Worm (Caenorhabditis elegans) whole organism, L4 larva: ENCODE measurements around the gene dsl-7.
A peak's percentile ranks its signal among the peaks of the same experiment; 100 is the strongest.

Experiments
- D1046.2 ChIP-seq: fragments of 200-800 bp; sonication (Bioruptor generic); IDR thresholded peaks from 2 replicates; pipeline ENCODE4 v1.3.6; 2022; ENCODE audit warnings: missing genetic modification characterization, missing compliant biosample characterization
- Y75B8A.6 ChIP-seq: fragments of 200-800 bp; sonication (Bioruptor generic); IDR thresholded peaks from 2 replicates; pipeline ENCODE4 v1.3.6; 2022; ENCODE audit warnings: missing genetic modification reagents, missing genetic modification characterization, missing compliant biosample characterization
- ZK337.2 ChIP-seq: fragments of 200-800 bp; sonication (Bioruptor generic); IDR thresholded peaks from 2 replicates; pipeline ENCODE4 v1.3.6; 2022; ENCODE audit warnings: missing genetic modification reagents, missing genetic modification characterization, missing compliant biosample characterization
- aha-1 ChIP-seq: fragments of 150-350 bp; peaks from one replicate; lab custom pipeline; 2014; ENCODE audit warnings: missing biosample characterization, missing genetic modification characterization
- aly-2 ChIP-seq: sonication (generic microtip); optimal IDR thresholded peaks from 2 replicates; lab custom pipeline; 2018; ENCODE audit warnings: missing biosample characterization, missing genetic modification characterization
- ama-1 ChIP-seq: fragments of 150-350 bp; optimal IDR thresholded peaks from 2 replicates; lab custom pipeline; 2014; ENCODE audit warnings: inconsistent platforms, mixed read lengths
- attf-4 ChIP-seq: sonication (generic microtip); optimal IDR thresholded peaks from 3 replicates; lab custom pipeline; 2017; ENCODE audit warnings: missing biosample characterization, missing genetic modification characterization
- ceh-32 ChIP-seq: sonication (generic microtip); optimal IDR thresholded peaks from 2 replicates; lab custom pipeline; 2016; ENCODE audit warnings: mild to moderate bottlenecking, missing genetic modification characterization, missing compliant biosample characterization; ENCODE audit not compliant: poor library complexity
- ceh-62 ChIP-seq: sonication (generic microtip); optimal IDR thresholded peaks from 2 replicates; lab custom pipeline; 2017; ENCODE audit warnings: missing biosample characterization, missing genetic modification characterization
- daf-16 ChIP-seq, 3 experiments: sonication (generic microtip); optimal IDR thresholded peaks; 2 replicates each; lab custom pipeline; 2016 to 2017; ENCODE audit warnings: missing genetic modification characterization in 3 of 3, missing genetic modification reagents in 3 of 3, mild to moderate bottlenecking in 2 of 3, missing compliant biosample characterization in 2 of 3, missing biosample characterization in 1 of 3, moderate library complexity in 1 of 3
- daf-19 ChIP-seq: fragments of 200-800 bp; sonication (Bioruptor generic); conservative IDR thresholded peaks from 2 replicates; pipeline ENCODE4 v1.3.6; 2022; ENCODE audit warnings: missing genetic modification characterization, missing compliant biosample characterization
- daf-8 ChIP-seq: fragments of 200-800 bp; sonication (Bioruptor generic); IDR thresholded peaks from 2 replicates; pipeline ENCODE4 v1.3.6; 2022; ENCODE audit warnings: missing genetic modification characterization, missing compliant biosample characterization
- dmd-9 ChIP-seq: fragments of 200-800 bp; sonication (Bioruptor generic); IDR thresholded peaks from 2 replicates; pipeline ENCODE4 v1.3.6; 2022; ENCODE audit warnings: missing genetic modification reagents, missing genetic modification characterization, missing compliant biosample characterization
- dpl-1 ChIP-seq: fragments of 150-350 bp; optimal IDR thresholded peaks from 2 replicates; lab custom pipeline; 2014; ENCODE audit warnings: missing biosample characterization, missing genetic modification reagents, missing genetic modification characterization
- dve-1 ChIP-seq: sonication (generic microtip); optimal IDR thresholded peaks from 2 replicates; lab custom pipeline; 2017; ENCODE audit warnings: antibody characterized with exemption, mild to moderate bottlenecking, missing genetic modification characterization, missing compliant biosample characterization; ENCODE audit not compliant: insufficient read depth
- fkh-10 ChIP-seq: fragments of 150-350 bp; optimal IDR thresholded peaks from 2 replicates; lab custom pipeline; 2014; ENCODE audit warnings: missing biosample characterization, missing genetic modification reagents, missing genetic modification characterization
- hlh-11 ChIP-seq: fragments of 200-800 bp; sonication (Bioruptor generic); optimal IDR thresholded peaks from 2 replicates; lab custom pipeline; 2018; ENCODE audit warnings: mild to moderate bottlenecking, missing genetic modification characterization, missing compliant biosample characterization
- hlh-30 ChIP-seq: sonication (generic microtip); optimal IDR thresholded peaks from 2 replicates; lab custom pipeline; 2017; ENCODE audit warnings: antibody characterized with exemption, mild to moderate bottlenecking, missing genetic modification characterization, missing compliant biosample characterization; ENCODE audit not compliant: insufficient read depth
- hmg-1.1 ChIP-seq: fragments of 200-800 bp; sonication (Bioruptor generic); IDR thresholded peaks from 2 replicates; pipeline ENCODE4 v1.3.6; 2022; ENCODE audit warnings: missing genetic modification reagents, missing genetic modification characterization, missing compliant biosample characterization
- lin-13 ChIP-seq: fragments of 150-350 bp; optimal IDR thresholded peaks from 2 replicates; lab custom pipeline; 2014; ENCODE audit warnings: missing biosample characterization, missing genetic modification reagents, missing genetic modification characterization
- lin-29 ChIP-seq: fragments of 200-800 bp; sonication (Bioruptor generic); IDR thresholded peaks from 2 replicates; pipeline ENCODE4 v1.3.6; 2022; ENCODE audit warnings: missing genetic modification reagents, missing genetic modification characterization, missing compliant biosample characterization
- lin-38 ChIP-seq: fragments of 200-800 bp; sonication (Bioruptor generic); IDR thresholded peaks from 2 replicates; pipeline ENCODE4 v1.3.6; 2022; ENCODE audit warnings: missing genetic modification reagents, missing genetic modification characterization, missing compliant biosample characterization
- lin-39 ChIP-seq: fragments of 150-350 bp; optimal IDR thresholded peaks from 2 replicates; lab custom pipeline; 2014; ENCODE audit warnings: missing biosample characterization, missing genetic modification reagents, missing genetic modification characterization
- lsy-2 ChIP-seq, 2 experiments: fragments of 150-350 bp in 1 of 2; sonication (generic microtip) in 1 of 2; optimal IDR thresholded peaks; 2 replicates each; lab custom pipeline; 2014 to 2017; ENCODE audit warnings: missing biosample characterization in 2 of 2, missing genetic modification characterization in 2 of 2
- mdt-29 ChIP-seq: fragments of 200-800 bp; sonication (Bioruptor generic); IDR thresholded peaks from 2 replicates; pipeline ENCODE4 v1.3.6; 2022; ENCODE audit warnings: missing genetic modification reagents, missing genetic modification characterization, missing compliant biosample characterization
- nhr-28 ChIP-seq: fragments of 150-350 bp; optimal IDR thresholded peaks from 2 replicates; lab custom pipeline; 2014; ENCODE audit warnings: missing biosample characterization, missing genetic modification characterization
- rbr-2 ChIP-seq: sonication (generic microtip); optimal IDR thresholded peaks from 2 replicates; lab custom pipeline; 2016; ENCODE audit warnings: missing genotype, missing genetic modification characterization, missing compliant biosample characterization
- saeg-2 ChIP-seq: fragments of 200-800 bp; sonication (Bioruptor generic); IDR thresholded peaks from 2 replicates; pipeline ENCODE4 v1.3.6; 2022; ENCODE audit warnings: missing genetic modification reagents, missing genetic modification characterization, missing compliant biosample characterization
- set-16 ChIP-seq: fragments of 200-800 bp; sonication (Bioruptor generic); IDR thresholded peaks from 2 replicates; pipeline ENCODE4 v1.3.6; 2022; ENCODE audit warnings: missing genetic modification reagents, missing genetic modification characterization, missing compliant biosample characterization
- skn-1 ChIP-seq: fragments of 150-350 bp; optimal IDR thresholded peaks from 2 replicates; lab custom pipeline; 2014; ENCODE audit warnings: missing biosample characterization, missing genetic modification characterization
- snpc-1.2 ChIP-seq: fragments of 200-800 bp; sonication (Bioruptor generic); IDR thresholded peaks from 2 replicates; pipeline ENCODE4 v1.3.6; 2022; ENCODE audit warnings: missing genetic modification reagents, missing genetic modification characterization, missing compliant biosample characterization
- unc-62 ChIP-seq, 3 experiments: fragments of 150-350 bp in 1 of 3; sonication (generic microtip); optimal IDR thresholded peaks in 2 of 3; peaks in 1 of 3; 1 replicate in 1 of 3; 2 replicates in 2 of 3; lab custom pipeline; 2014 to 2017; ENCODE audit warnings: missing biosample characterization in 3 of 3, missing genetic modification characterization in 3 of 3, missing genetic modification reagents in 3 of 3, missing genotype in 1 of 3
- ztf-7 ChIP-seq: fragments of 150-350 bp; optimal IDR thresholded peaks from 2 replicates; lab custom pipeline; 2014; ENCODE audit warnings: missing biosample characterization, missing genetic modification characterization

Gene dsl-7

DNA sequence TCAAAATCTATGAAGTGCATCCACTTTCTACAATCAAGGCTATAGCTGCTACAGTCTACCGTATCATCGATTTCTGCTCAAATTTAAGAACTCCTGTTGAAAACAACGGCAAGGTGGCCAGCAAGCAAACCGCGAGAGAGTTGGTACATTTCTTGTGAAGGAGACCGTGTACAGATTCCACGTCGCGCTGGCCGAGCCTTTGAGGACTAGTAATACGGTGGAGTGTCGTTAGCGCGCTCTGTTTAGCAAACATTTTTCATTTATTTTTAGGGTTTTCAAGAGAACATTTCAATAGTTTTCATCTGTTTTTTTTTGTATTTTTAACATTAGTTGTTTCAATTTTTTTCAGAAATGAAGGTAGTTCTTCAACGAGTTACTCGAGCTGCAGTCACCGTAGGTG is 40.7 kb upstream of the dsl-7 start, which contains the start of gene pqn-68 (continued):
- TF ChIP-seq set-16 (GFP tag; lab: Robert Waterston, UW) (no peak), dpl-1 (GFP tag; lab: Kevin White, UChicago) (peak; percentile 25), hmg-1.1 (GFP tag; lab: Robert Waterston, UW) (no peak)

DNA sequence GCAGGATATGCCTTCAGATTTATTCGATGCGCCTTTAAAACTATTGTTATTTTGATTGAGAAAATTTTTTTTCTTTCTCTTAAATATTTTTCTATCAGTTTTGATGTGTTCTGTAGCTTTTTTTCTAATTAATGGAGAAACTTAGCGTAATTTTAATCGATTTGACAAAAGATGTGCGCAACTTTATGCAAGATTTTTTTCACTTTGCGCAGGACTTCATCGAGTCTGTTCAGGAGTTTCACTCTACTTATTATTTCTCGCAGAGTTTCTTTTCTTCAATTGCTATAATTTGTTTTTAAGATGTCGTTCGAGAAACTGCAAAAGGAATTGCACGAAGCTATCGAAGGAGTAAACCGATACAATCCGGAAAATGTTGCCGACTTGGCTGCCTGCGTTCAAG is 39.2 kb upstream of the dsl-7 start, which contains the start of gene eif-3.K:
Gene eif-3.K, plus strand, starts transcription at position 301 of the 400 bp plus-strand sequence.
- TF ChIP-seq unc-62 (GFP tag; optimal IDR thresholded peaks at IDR 0.05 in 1 of 2; lab: Kevin White, UChicago): peak in 1 of 2 experiments; percentile 24
- no peak for TF ChIP-seq unc-62 (tag; optimal IDR thresholded peaks at IDR 0.05; lab: Kevin White, UChicago)
- TF ChIP-seq daf-19: no peak
- TF ChIP-seq, all 104 proteins: peak for 1

DNA sequence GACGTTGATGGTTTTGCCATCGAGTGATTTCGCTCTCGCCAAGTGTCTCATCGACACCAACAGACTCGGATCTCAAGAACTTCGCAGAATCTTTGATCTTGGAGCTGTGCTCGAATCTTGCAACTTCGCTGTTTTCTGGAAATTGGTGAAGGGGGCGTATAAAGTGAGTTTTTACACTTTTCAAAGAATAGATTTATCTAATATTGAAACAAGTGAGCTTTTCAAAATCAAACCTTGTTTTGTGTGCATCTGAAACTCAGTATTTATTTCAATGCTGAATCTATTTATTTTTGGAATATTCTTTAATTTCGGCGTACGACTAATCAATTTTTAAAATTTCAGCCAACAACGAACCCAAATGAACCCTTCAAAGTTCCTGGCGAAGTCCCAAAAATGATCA is 38.7 kb upstream of the dsl-7 start:
- TF ChIP-seq lin-39 (no peak), aha-1 (tag; lab: Kevin White, UChicago) (peak; percentile 76), unc-62 (GFP tag; optimal IDR thresholded peaks at IDR 0.05 in 1 of 2; lab: Kevin White, UChicago) (peak in 1 of 2 experiments; percentile 77), unc-62 (tag; optimal IDR thresholded peaks at IDR 0.05; lab: Kevin White, UChicago) (no peak)

DNA sequence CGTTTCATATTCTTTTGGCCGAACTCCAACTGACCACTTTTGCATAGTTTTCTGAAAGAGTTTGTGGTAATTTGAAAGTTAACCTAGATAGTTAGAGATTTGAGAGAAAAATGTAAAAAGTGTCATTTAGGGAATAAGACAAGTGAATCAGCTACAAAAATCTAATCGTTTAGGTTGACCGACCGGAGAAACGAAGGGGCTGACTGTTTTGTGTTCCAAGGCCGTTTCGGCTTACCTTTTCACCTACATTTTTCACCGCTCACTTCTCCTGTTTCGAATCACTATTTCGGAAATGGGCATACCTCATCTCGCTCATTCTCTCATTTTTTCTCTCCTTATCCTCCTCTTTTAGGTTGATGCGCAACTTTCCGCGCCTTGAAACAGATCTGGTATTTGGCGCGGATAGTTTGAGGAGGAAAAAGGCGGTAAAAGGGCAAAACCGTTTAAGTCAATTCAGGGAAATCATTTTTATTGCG is 31.8 kb upstream of the dsl-7 start, which contains the start of gene mpst-7:
Gene mpst-7, minus strand, starts transcription at position 51 of the 476 bp plus-strand sequence.
- peak in 1 of 2 experiments; percentile 25 for TF ChIP-seq unc-62 (GFP tag; optimal IDR thresholded peaks at IDR 0.05 in 1 of 2; lab: Kevin White, UChicago)
- no peak for TF ChIP-seq unc-62 (tag; optimal IDR thresholded peaks at IDR 0.05; lab: Kevin White, UChicago)
- peak; percentile 12 for TF ChIP-seq nhr-28 (tag; lab: Kevin White, UChicago)
- no peak for TF ChIP-seq ZK337.2 (GFP tag; lab: Robert Waterston, UW)

DNA sequence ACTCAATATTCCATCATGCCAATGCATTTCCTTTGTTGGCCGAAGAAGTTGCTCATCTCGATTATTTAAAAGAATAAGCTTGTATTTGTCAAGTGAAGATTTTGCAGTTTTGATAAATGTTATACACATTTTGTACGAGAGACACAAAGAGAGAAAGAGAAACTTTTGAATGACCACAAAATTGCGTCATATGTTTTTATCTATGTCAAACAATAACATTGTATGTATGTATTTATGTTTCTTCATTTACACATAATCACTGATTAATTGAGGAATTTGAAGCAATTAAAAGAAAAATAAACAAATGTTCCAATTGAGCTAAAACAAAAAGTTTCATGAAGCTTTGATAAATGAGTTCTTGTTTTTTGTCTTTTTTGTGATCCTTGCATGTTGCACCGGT is 29.8 kb upstream of the dsl-7 start, which contains the start of gene hrg-9:
Gene hrg-9, minus strand, starts transcription at position 152 of the 400 bp plus-strand sequence.
- TF ChIP-seq Y75B8A.6: no peak
- no peak for TF ChIP-seq fkh-10 (GFP tag; lab: Kevin White, UChicago)
- TF ChIP-seq D1046.2: no peak
- TF ChIP-seq rbr-2 (tag; lab: Kevin White, UChicago): no peak
- no peak for TF ChIP-seq ceh-32 (tag; lab: Kevin White, UChicago)
- no peak for TF ChIP-seq aly-2 (tag; lab: Kevin White, UChicago)
- TF ChIP-seq lin-29 (GFP tag; lab: Robert Waterston, UW): no peak
- no peak for TF ChIP-seq dmd-9
- TF ChIP-seq lin-38 (GFP tag; lab: Robert Waterston, UW): no peak
- TF ChIP-seq skn-1 (tag; lab: Kevin White, UChicago): no peak
- no peak for TF ChIP-seq lin-13 (GFP tag; lab: Kevin White, UChicago)
- no peak for TF ChIP-seq ama-1 (lab: Kevin White, UChicago)
- no peak for TF ChIP-seq attf-4
- TF ChIP-seq mdt-29 (GFP tag; lab: Robert Waterston, UW): no peak
- no peak for TF ChIP-seq snpc-1.2 (GFP tag; lab: Robert Waterston, UW)
- TF ChIP-seq hlh-30 (tag; lab: Kevin White, UChicago): peak; percentile 38
- no peak for TF ChIP-seq saeg-2 (GFP tag; lab: Robert Waterston, UW)
- no peak for TF ChIP-seq ceh-62 (tag; lab: Kevin White, UChicago)
- peak; percentile 52 for TF ChIP-seq dve-1
- no peak for TF ChIP-seq hlh-11 (tag; lab: Kevin White, UChicago)
- TF ChIP-seq ZK337.2 (GFP tag; lab: Robert Waterston, UW): no peak
- TF ChIP-seq lsy-2 (tag; optimal IDR thresholded peaks at IDR 0.05; lab: Kevin White, UChicago): peak in 1 of 2 experiments; percentile 28
- no peak for TF ChIP-seq daf-8
- peak in 1 of 2 experiments; percentile 47 for TF ChIP-seq daf-16 (GFP tag; optimal IDR thresholded peaks at IDR 0.05; lab: Kevin White, UChicago)
- TF ChIP-seq daf-16 (tag; optimal IDR thresholded peaks at IDR 0.05; lab: Kevin White, UChicago): peak; percentile 23
- TF ChIP-seq nhr-28 (tag; lab: Kevin White, UChicago): peak; percentile 37
- TF ChIP-seq ztf-7 (tag; lab: Kevin White, UChicago): peak; percentile 95
